Fruit fly (Drosophila melanogaster): ENCODE measurements around the gene bam.

bam gene

dm6 chr3R:25249145-25250141 is 4.5 kb upstream of the bam start, which contains the start of gene Nup358 (continued):
- no peak for TF ChIP-seq Pdp1 (GFP tag; optimal IDR thresholded peaks at IDR 0.05)
- no peak for TF ChIP-seq CHES-1-like (GFP tag; optimal IDR thresholded peaks at IDR 0.05)
- TF ChIP-seq vfl (GFP tag; optimal IDR thresholded peaks at IDR 0.05) = no peak
- peak; percentile 9 for TF ChIP-seq Myb (GFP tag; optimal IDR thresholded peaks at IDR 0.05)
- peak; percentile 74 for TF ChIP-seq E2f2 (GFP tag; IDR thresholded peaks at IDR 0.05)
- TF ChIP-seq NFAT (GFP tag; IDR thresholded peaks at IDR 0.05) = 0 out of 2 replicates have a peak, but pooled peaks have one; percentile 31
- peak; percentile 60 for TF ChIP-seq Rfx (GFP tag; IDR thresholded peaks at IDR 0.05)
- peak; percentile 11 for TF ChIP-seq Nf-YC (tag; optimal IDR thresholded peaks at IDR 0.05)
- peak; percentile 37 for TF ChIP-seq CG15601 (tag; optimal IDR thresholded peaks at IDR 0.05)
- TF ChIP-seq CG12236 (GFP tag; optimal IDR thresholded peaks at IDR 0.05) = no peak
- TF ChIP-seq MESR4 (GFP tag; optimal IDR thresholded peaks at IDR 0.05) = peak; percentile 24

- TF ChIP-seq pb (GFP tag; optimal IDR thresholded peaks at IDR 0.05) (peak; percentile 99), Mes4 (GFP tag; optimal IDR thresholded peaks at IDR 0.05) (peak; percentile 99), Six4 (GFP tag; optimal IDR thresholded peaks at IDR 0.05) (peak; percentile 96), Aef1 (GFP tag; IDR thresholded peaks at IDR 0.05) (peak; percentile 95), CG6254 (GFP tag; optimal IDR thresholded peaks at IDR 0.05) (peak; percentile 89), CG17802 (tag; optimal IDR thresholded peaks at IDR 0.05) (peak; percentile 94), CG10959 (GFP tag; IDR thresholded peaks at IDR 0.05) (peak; percentile 95), crol (GFP tag; IDR thresholded peaks at IDR 0.05) (peak; percentile 78; the same call in 1 of the 2 replicates), fru (optimal IDR thresholded peaks at IDR 0.05) (no peak), pho (GFP tag; optimal IDR thresholded peaks at IDR 0.05) (peak; percentile 99), az2 (GFP tag; optimal IDR thresholded peaks at IDR 0.05) (peak; percentile 95), rib (GFP tag; IDR thresholded peaks at IDR 0.05) (peak; percentile 91), CG16779 (GFP tag; IDR thresholded peaks at IDR 0.05) (peak; percentile 97), Jarid2 (GFP tag; optimal IDR thresholded peaks at IDR 0.05) (peak; percentile 94), CG12104 (GFP tag; optimal IDR thresholded peaks at IDR 0.05) (peak; percentile 99), CG10543 (GFP tag; optimal IDR thresholded peaks at IDR 0.05) (peak; percentile 100), tgo (GFP tag; IDR thresholded peaks at IDR 0.05) (peak; percentile 95), hbn (GFP tag; IDR thresholded peaks at IDR 0.05; ENCODE audit: partially characterized antibody) (no peak), Atf3 (GFP tag; optimal IDR thresholded peaks at IDR 0.05) (peak; percentile 98), bigmax (GFP tag; optimal IDR thresholded peaks at IDR 0.05) (peak; percentile 86), fd96Cb (tag; optimal IDR thresholded peaks at IDR 0.05) (peak; percentile 91), CG2120 (GFP tag; optimal IDR thresholded peaks at IDR 0.05) (peak; percentile 95), Dip3 (GFP tag; optimal IDR thresholded peaks at IDR 0.05) (peak; percentile 98), knrl (GFP tag; IDR thresholded peaks at IDR 0.05; ENCODE audit: partially characterized antibody) (0 out of 3 replicates have a peak, but pooled peaks have one; percentile 44), CHES-1-like (GFP tag; optimal IDR thresholded peaks at IDR 0.05) (peak; percentile 99), Elba2 (GFP tag; optimal IDR thresholded peaks at IDR 0.05) (peak; percentile 72), Sox102F (GFP tag; optimal IDR thresholded peaks at IDR 0.05) (peak; percentile 90), pros (GFP tag; optimal IDR thresholded peaks at IDR 0.05) (peak; percentile 73), CG6683 (GFP tag; optimal IDR thresholded peaks at IDR 0.05) (peak; percentile 94), ranshi (GFP tag; IDR thresholded peaks at IDR 0.05) (peak; percentile 96), Mrtf (GFP tag; IDR thresholded peaks at IDR 0.05) (peak; percentile 96), HmgD (GFP tag; optimal IDR thresholded peaks at IDR 0.05) (peak; percentile 99), CG17361 (GFP tag; IDR thresholded peaks at IDR 0.05) (peak; percentile 99), CG15479 (GFP tag; optimal IDR thresholded peaks at IDR 0.05) (peak; percentile 75), btn (GFP tag; optimal IDR thresholded peaks at IDR 0.05) (peak; percentile 97), MESR4 (GFP tag; optimal IDR thresholded peaks at IDR 0.05) (peak; percentile 99), BEAF-32 (GFP tag; optimal IDR thresholded peaks at IDR 0.05) (peak; percentile 67), CG42726 (GFP tag; IDR thresholded peaks at IDR 0.05; ENCODE audit: partially characterized antibody) (no peak)
Observed at dm6 chr3R:25247379-25247869, 2.5 kb upstream of the bam start, which contains the start of the genes RpS27 and Nup37. Gene RpS27 (minus strand): TSS chr3R:25247514. Gene Nup37 (plus strand): TSS chr3R:25247658.
